Worm (Caenorhabditis elegans) whole organism, L1 larva: ENCODE results near the gene T06D4.1.
A peak's percentile ranks its signal among the peaks of the same experiment; 100 is the strongest.

Experiments
- C04F5.9 ChIP-seq: sonication (generic microtip); optimal IDR thresholded peaks from 2 replicates; lab custom pipeline; 2016; ENCODE audit warnings: missing genetic modification characterization, missing compliant biosample characterization
- C34B4.2 ChIP-seq: sonication (generic microtip); optimal IDR thresholded peaks from 2 replicates; lab custom pipeline; 2017; ENCODE audit warnings: mild to moderate bottlenecking, missing genetic modification characterization, missing compliant biosample characterization
- aha-1 ChIP-seq: fragments of 150-350 bp; optimal IDR thresholded peaks from 2 replicates; lab custom pipeline; 2014; ENCODE audit warnings: missing biosample characterization, missing genetic modification characterization
- alr-1 ChIP-seq: fragments of 200-800 bp; sonication (Bioruptor generic); optimal IDR thresholded peaks from 2 replicates; lab custom pipeline; 2018; ENCODE audit warnings: borderline replicate concordance, mild to moderate bottlenecking, missing genetic modification characterization, missing compliant biosample characterization
- ama-1 ChIP-seq: fragments of 150-350 bp; optimal IDR thresholded peaks from 2 replicates; lab custom pipeline; 2014
- blmp-1 ChIP-seq: fragments of 150-350 bp; optimal IDR thresholded peaks from 2 replicates; lab custom pipeline; 2014; ENCODE audit warnings: missing biosample characterization, missing genetic modification characterization
- ceh-63 ChIP-seq: fragments of 200-800 bp; sonication (Bioruptor generic); optimal IDR thresholded peaks from 2 replicates; lab custom pipeline; 2018; ENCODE audit warnings: mild to moderate bottlenecking, missing genetic modification characterization, missing compliant biosample characterization
- efl-1 ChIP-seq, 4 experiments: fragments of 150-350 bp; optimal IDR thresholded peaks in 3 of 4; peaks in 1 of 4; 1 replicate in 1 of 4; 2 replicates in 3 of 4; lab custom pipeline; 2014; ENCODE audit warnings: missing biosample characterization in 2 of 4, missing genetic modification characterization in 2 of 4, missing genetic modification reagents in 2 of 4
- elt-3 ChIP-seq, 6 experiments: fragments of 150-350 bp in 1 of 6; sonication (generic microtip); optimal IDR thresholded peaks; 2 replicates each; lab custom pipeline; 2017 to 2018; ENCODE audit warnings: missing biosample characterization in 6 of 6, missing genetic modification characterization in 6 of 6, inconsistent platforms in 1 of 6
- fkh-4 ChIP-seq: sonication (generic microtip); optimal IDR thresholded peaks from 2 replicates; lab custom pipeline; 2016; ENCODE audit warnings: missing compliant biosample characterization, missing genetic modification characterization, borderline replicate concordance
- grh-1 ChIP-seq: fragments of 200-800 bp; sonication (Bioruptor generic); IDR thresholded peaks from 2 replicates; pipeline ENCODE4 v1.3.6; 2022; ENCODE audit warnings: missing genetic modification reagents, missing genetic modification characterization, missing compliant biosample characterization
- jun-1 ChIP-seq: fragments of 150-350 bp; optimal IDR thresholded peaks from 2 replicates; lab custom pipeline; 2014; ENCODE audit warnings: missing biosample characterization, missing genetic modification reagents, missing genetic modification characterization
- lin-35 ChIP-seq, 2 experiments: fragments of 150-350 bp; optimal IDR thresholded peaks; 2 replicates each; lab custom pipeline; 2014; ENCODE audit warnings: missing biosample characterization in 2 of 2, missing genetic modification characterization in 2 of 2, missing genetic modification reagents in 2 of 2
- lin-39 ChIP-seq: fragments of 150-350 bp; optimal IDR thresholded peaks from 2 replicates; lab custom pipeline; 2014; ENCODE audit warnings: missing biosample characterization, missing genetic modification reagents, missing genetic modification characterization
- lir-3 ChIP-seq: sonication (generic microtip); optimal IDR thresholded peaks from 2 replicates; lab custom pipeline; 2016; ENCODE audit warnings: mild to moderate bottlenecking, missing genetic modification characterization, moderate library complexity, missing compliant biosample characterization; ENCODE audit not compliant: poor library complexity
- lsy-2 ChIP-seq, 2 experiments: fragments of 150-350 bp; optimal IDR thresholded peaks; 2 replicates each; lab custom pipeline; 2014; ENCODE audit warnings: missing biosample characterization in 2 of 2, missing genetic modification characterization in 2 of 2
- mdl-1 ChIP-seq, 2 experiments: fragments of 150-350 bp; optimal IDR thresholded peaks; 2 replicates each; lab custom pipeline; 2014 to 2017; ENCODE audit warnings: missing biosample characterization in 2 of 2, missing genetic modification characterization in 2 of 2, inconsistent platforms in 1 of 2
- nhr-12 ChIP-seq: sonication (generic microtip); optimal IDR thresholded peaks from 2 replicates; lab custom pipeline; 2017; ENCODE audit warnings: missing biosample characterization, missing genetic modification characterization
- nhr-19 ChIP-seq: fragments of 200-800 bp; sonication (Bioruptor generic); conservative IDR thresholded peaks from 2 replicates; pipeline ENCODE4 v1.3.6; 2022; ENCODE audit warnings: missing genetic modification characterization, missing compliant biosample characterization
- nhr-237 ChIP-seq: fragments of 150-350 bp; optimal IDR thresholded peaks from 2 replicates; lab custom pipeline; 2014; ENCODE audit warnings: missing biosample characterization, missing genetic modification characterization
- nhr-76 ChIP-seq: sonication (generic microtip); optimal IDR thresholded peaks from 2 replicates; lab custom pipeline; 2017; ENCODE audit warnings: missing biosample characterization, missing genetic modification characterization
- nhr-77 ChIP-seq: fragments of 150-350 bp; optimal IDR thresholded peaks from 2 replicates; lab custom pipeline; 2014; ENCODE audit warnings: missing biosample characterization, missing genetic modification characterization
- nhr-84 ChIP-seq: sonication (generic microtip); optimal IDR thresholded peaks from 2 replicates; lab custom pipeline; 2017; ENCODE audit warnings: missing biosample characterization, missing genetic modification characterization
- rnt-1 ChIP-seq: sonication (generic microtip); optimal IDR thresholded peaks from 2 replicates; lab custom pipeline; 2016; ENCODE audit warnings: mild to moderate bottlenecking, missing genetic modification characterization, moderate library complexity, missing compliant biosample characterization
- sptf-1 ChIP-seq: fragments of 150-350 bp; optimal IDR thresholded peaks from 2 replicates; lab custom pipeline; 2014; ENCODE audit warnings: missing biosample characterization, missing genetic modification characterization
- tlp-1 ChIP-seq: fragments of 150-350 bp; optimal IDR thresholded peaks from 2 replicates; lab custom pipeline; 2014; ENCODE audit warnings: missing biosample characterization, missing genetic modification characterization
- unc-130 ChIP-seq: fragments of 150-350 bp; optimal IDR thresholded peaks from 2 replicates; lab custom pipeline; 2017; ENCODE audit warnings: missing biosample characterization, missing genetic modification characterization, inconsistent platforms
- unc-30 ChIP-seq: sonication (generic microtip); optimal IDR thresholded peaks from 2 replicates; lab custom pipeline; 2017; ENCODE audit warnings: missing biosample characterization, missing genetic modification characterization
- unc-86 ChIP-seq: sonication (generic microtip); optimal IDR thresholded peaks from 2 replicates; lab custom pipeline; 2016; ENCODE audit warnings: missing genetic modification characterization, missing compliant biosample characterization
- unc-98 ChIP-seq: fragments of 200-800 bp; sonication (Bioruptor generic); IDR thresholded peaks from 2 replicates; pipeline ENCODE4 v1.3.6; 2022; ENCODE audit warnings: missing genetic modification characterization, missing compliant biosample characterization
- xbp-1 ChIP-seq: sonication (generic microtip); optimal IDR thresholded peaks from 2 replicates; lab custom pipeline; 2016; ENCODE audit warnings: missing genetic modification characterization, missing compliant biosample characterization
- zag-1 ChIP-seq: fragments of 150-350 bp; optimal IDR thresholded peaks from 2 replicates; lab custom pipeline; 2014; ENCODE audit warnings: missing biosample characterization, missing genetic modification characterization
- zip-4 ChIP-seq: fragments of 200-800 bp; sonication (Bioruptor generic); optimal IDR thresholded peaks from 2 replicates; lab custom pipeline; 2018; ENCODE audit warnings: mild to moderate bottlenecking, missing genetic modification characterization, moderate library complexity, missing compliant biosample characterization

Gene T06D4.1

ce11 chrII:3370061-3370460, 11.6 kb upstream of the T06D4.1 start, which contains the start of gene Y49F6C.8:
Gene Y49F6C.8 (minus strand): TSS chrII:3370111.
- TF ChIP-seq rnt-1 (tag; lab: Kevin White, UChicago) (peak; percentile 4), lsy-2 (tag; optimal IDR thresholded peaks at IDR 0.05; lab: Kevin White, UChicago) (peak; percentile 38 to 50), unc-98 (GFP tag; lab: Robert Waterston, UW) (no peak), zag-1 (no peak), efl-1 (optimal IDR thresholded peaks at IDR 0.05; lab: Kevin White, UChicago) (no peak), efl-1 (GFP tag; optimal IDR thresholded peaks at IDR 0.05 in 1 of 2; lab: Kevin White, UChicago) (peak in 1 of 2 experiments; percentile 33)

- TF ChIP-seq sptf-1 (tag; lab: Kevin White, UChicago), result no peak
- no peak for TF ChIP-seq xbp-1 (tag; lab: Kevin White, UChicago)
- TF ChIP-seq grh-1 (GFP tag; lab: Robert Waterston, UW), result no peak
- TF ChIP-seq aha-1, result no peak
- TF ChIP-seq unc-30 (tag; lab: Kevin White, UChicago), result no peak
- TF ChIP-seq C34B4.2 (tag; lab: Kevin White, UChicago), result no peak
- no peak for TF ChIP-seq nhr-77 (tag; lab: Kevin White, UChicago)
- no peak for TF ChIP-seq ama-1
- no peak for TF ChIP-seq zip-4 (GFP tag; lab: Kevin White, UChicago)
- no peak for TF ChIP-seq ceh-63 (GFP tag; lab: Kevin White, UChicago)
- TF ChIP-seq nhr-237 (tag; lab: Kevin White, UChicago), result no peak
Observed at ce11 chrII:3371010-3371409, 10.6 kb upstream of the T06D4.1 start, which contains the start of gene bath-23. Gene bath-23 (plus strand): TSS chrII:3371310.

ce11 chrII:3373875-3374274, 7.8 kb upstream of the T06D4.1 start:
- no peak for TF ChIP-seq mdl-1 (tag; optimal IDR thresholded peaks at IDR 0.05; lab: Kevin White, UChicago)
- peak; percentile 8 for TF ChIP-seq blmp-1
- peak in 1 of 2 experiments; percentile 4 for TF ChIP-seq efl-1 (optimal IDR thresholded peaks at IDR 0.05; lab: Kevin White, UChicago)
- no peak for TF ChIP-seq efl-1 (GFP tag; optimal IDR thresholded peaks at IDR 0.05 in 1 of 2; lab: Kevin White, UChicago)
- no peak for TF ChIP-seq unc-86 (tag; lab: Kevin White, UChicago)
- no peak for TF ChIP-seq alr-1 (tag; lab: Kevin White, UChicago)

- TF ChIP-seq nhr-19 (no peak), nhr-12 (no peak), jun-1 (tag; lab: Kevin White, UChicago) (no peak), sptf-1 (tag; lab: Kevin White, UChicago) (no peak), tlp-1 (tag; lab: Kevin White, UChicago) (no peak), unc-86 (tag; lab: Kevin White, UChicago) (no peak), elt-3 (tag; optimal IDR thresholded peaks at IDR 0.05; lab: Kevin White, UChicago) (no peak), lin-35 (GFP tag; optimal IDR thresholded peaks at IDR 0.05; lab: Kevin White, UChicago) (no peak), grh-1 (GFP tag; lab: Robert Waterston, UW) (no peak), nhr-84 (tag; lab: Kevin White, UChicago) (no peak), C04F5.9 (tag; lab: Kevin White, UChicago) (no peak), lir-3 (no peak), fkh-4 (tag; lab: Kevin White, UChicago) (no peak), lin-39 (tag; lab: Kevin White, UChicago) (no peak)
Observed at ce11 chrII:3374779-3375178, 6.9 kb upstream of the T06D4.1 start, which contains the start of gene bath-10. Gene bath-10 (plus strand): TSS chrII:3375079.

- TF ChIP-seq lin-39 (tag; lab: Kevin White, UChicago), result no peak
- TF ChIP-seq rnt-1 (tag; lab: Kevin White, UChicago), result no peak
- TF ChIP-seq unc-130 (tag; lab: Kevin White, UChicago), result no peak
- no peak for TF ChIP-seq nhr-76 (tag; lab: Kevin White, UChicago)
- no peak for TF ChIP-seq nhr-77 (tag; lab: Kevin White, UChicago)
- TF ChIP-seq, all 84 proteins: peak for 0
Observed at ce11 chrII:3375302-3375701, 6.3 kb upstream of the T06D4.1 start.
